Fruit fly (Drosophila melanogaster) whole organism, embryonic: ENCODE measurements around the gene Zn72D.

Source experiments
- Abd-B ChIP-seq: fragments of 200-800 bp; sonication (Bioruptor generic); optimal IDR thresholded peaks from 2 replicates; lab custom pipeline; 2018; ENCODE audit warnings: missing biosample characterization, mild to moderate bottlenecking, missing genetic modification characterization, moderate library complexity
- Ada2b ChIP-seq: fragments of 200-800 bp; sonication (Bioruptor generic); IDR thresholded peaks from 2 replicates; pipeline ENCODE4 v1.3.6; 2022; ENCODE audit warnings: missing biosample characterization, missing genetic modification characterization
- CG10209 ChIP-seq: fragments of 200-800 bp; sonication (Bioruptor generic); optimal IDR thresholded peaks from 3 replicates; lab custom pipeline; 2017; ENCODE audit warnings: missing biosample characterization, mild to moderate bottlenecking, missing genetic modification characterization, missing genetic modification reagents
- CG10543 ChIP-seq: fragments of 200-800 bp; sonication (Bioruptor generic); optimal IDR thresholded peaks from 3 replicates; lab custom pipeline; 2017; ENCODE audit warnings: missing biosample characterization, mild to moderate bottlenecking, missing genetic modification characterization, moderate library complexity
- CG10959 ChIP-seq: fragments of 200-800 bp; sonication (Bioruptor generic); IDR thresholded peaks from 2 replicates; pipeline ENCODE4 v1.3.6; 2022; ENCODE audit warnings: missing biosample characterization, missing genetic modification characterization
- CG11085 ChIP-seq: fragments of 200-800 bp; sonication (Bioruptor generic); IDR thresholded peaks from 2 replicates; pipeline ENCODE4 v1.3.6; 2022; ENCODE audit warnings: missing biosample characterization, missing genetic modification characterization
- CG1233 ChIP-seq: fragments of 200-800 bp; sonication (Bioruptor generic); optimal IDR thresholded peaks from 4 replicates; lab custom pipeline; 2018; ENCODE audit warnings: missing biosample characterization, mild to moderate bottlenecking, missing genetic modification characterization
- CG13296 ChIP-seq: fragments of 200-800 bp; sonication (Bioruptor generic); optimal IDR thresholded peaks from 3 replicates; lab custom pipeline; 2018; ENCODE audit warnings: missing biosample characterization, mild to moderate bottlenecking, missing genetic modification characterization
- CG13624 ChIP-seq: fragments of 200-800 bp; sonication (Bioruptor generic); optimal IDR thresholded peaks from 2 replicates; lab custom pipeline; 2016; ENCODE audit warnings: missing biosample characterization, missing genetic modification characterization
- CG13894 ChIP-seq: fragments of 200-800 bp; sonication (Bioruptor generic); optimal IDR thresholded peaks from 3 replicates; lab custom pipeline; 2018; ENCODE audit warnings: missing biosample characterization, mild to moderate bottlenecking, missing genetic modification characterization, moderate library complexity
- CG17359 ChIP-seq: fragments of 200-800 bp; sonication (Bioruptor generic); optimal IDR thresholded peaks from 3 replicates; lab custom pipeline; 2018; ENCODE audit warnings: missing biosample characterization, mild to moderate bottlenecking, missing genetic modification characterization, moderate library complexity
- CG17385 ChIP-seq: fragments of 200-800 bp; sonication (Bioruptor generic); optimal IDR thresholded peaks from 3 replicates; lab custom pipeline; 2018; ENCODE audit warnings: missing biosample characterization, mild to moderate bottlenecking, missing genetic modification characterization
- CG18599 ChIP-seq: fragments of 200-800 bp; sonication (Bioruptor generic); optimal IDR thresholded peaks from 3 replicates; lab custom pipeline; 2017; ENCODE audit warnings: missing biosample characterization, missing genetic modification characterization, mild to moderate bottlenecking, moderate library complexity, missing genetic modification reagents
- CG2120 ChIP-seq: fragments of 200-800 bp; sonication (Bioruptor generic); optimal IDR thresholded peaks from 3 replicates; lab custom pipeline; 2016; ENCODE audit warnings: missing biosample characterization, missing genetic modification characterization
- CG2678 ChIP-seq: fragments of 200-800 bp; sonication (Bioruptor generic); optimal IDR thresholded peaks from 3 replicates; lab custom pipeline; 2019; ENCODE audit warnings: missing biosample characterization, mild to moderate bottlenecking, missing genetic modification characterization, moderate library complexity
- CG2712 ChIP-seq: fragments of 200-800 bp; optimal IDR thresholded peaks from 3 replicates; lab custom pipeline; 2019; ENCODE audit warnings: missing biosample characterization, mild to moderate bottlenecking, missing genetic modification characterization, moderate library complexity
- CG2875 ChIP-seq: fragments of 200-800 bp; sonication (Bioruptor generic); optimal IDR thresholded peaks from 2 replicates; lab custom pipeline; 2017; ENCODE audit warnings: missing biosample characterization, mild to moderate bottlenecking, missing genetic modification characterization, missing genetic modification reagents
- CG31365 ChIP-seq: fragments of 200-800 bp; sonication (Bioruptor generic); optimal IDR thresholded peaks from 2 replicates; lab custom pipeline; 2018; ENCODE audit warnings: missing biosample characterization, mild to moderate bottlenecking, missing genetic modification characterization
- CG33213 ChIP-seq: fragments of 200-800 bp; sonication (Bioruptor generic); optimal IDR thresholded peaks from 3 replicates; lab custom pipeline; 2016; ENCODE audit warnings: missing biosample characterization, missing genetic modification characterization
- CG3847 ChIP-seq: fragments of 200-800 bp; sonication (Bioruptor generic); IDR thresholded peaks from 2 replicates; pipeline ENCODE4 v1.3.6; 2022; ENCODE audit warnings: missing biosample characterization, missing genetic modification characterization
- CG42726 ChIP-seq: fragments of 200-800 bp; sonication (Bioruptor generic); IDR thresholded peaks from 2 replicates; pipeline ENCODE4 v1.3.6; 2022; ENCODE audit warnings: missing biosample characterization, missing genetic modification characterization; ENCODE audit not compliant: partially characterized antibody
- CG6765 ChIP-seq: fragments of 200-800 bp; sonication (Bioruptor generic); optimal IDR thresholded peaks from 3 replicates; lab custom pipeline; 2017; ENCODE audit warnings: missing biosample characterization, mild to moderate bottlenecking, missing genetic modification characterization
- CG7786 ChIP-seq: fragments of 200-800 bp; sonication (Bioruptor generic); optimal IDR thresholded peaks from 2 replicates; lab custom pipeline; 2016; ENCODE audit warnings: missing biosample characterization, missing genetic modification characterization
- CG7963 ChIP-seq: fragments of 200-800 bp; sonication (Bioruptor generic); IDR thresholded peaks from 3 replicates; pipeline ENCODE4 v1.3.6; 2022; ENCODE audit warnings: missing biosample characterization, missing genetic modification characterization; ENCODE audit not compliant: partially characterized antibody
- Deaf1 ChIP-seq: fragments of 200-800 bp; optimal IDR thresholded peaks from 3 replicates; lab custom pipeline; 2019; ENCODE audit warnings: missing biosample characterization, mild to moderate bottlenecking, missing genetic modification characterization, moderate library complexity
- Dip3 ChIP-seq: fragments of 200-800 bp; sonication (Bioruptor generic); optimal IDR thresholded peaks from 3 replicates; lab custom pipeline; 2016; ENCODE audit warnings: missing biosample characterization, missing genetic modification characterization
- E2f2 ChIP-seq: fragments of 200-800 bp; sonication (Bioruptor generic); IDR thresholded peaks from 2 replicates; pipeline ENCODE4 v1.3.6; 2022; ENCODE audit warnings: missing biosample characterization, missing genetic modification characterization
- Fer2 ChIP-seq: fragments of 200-800 bp; sonication (Bioruptor generic); optimal IDR thresholded peaks from 2 replicates; lab custom pipeline; 2018; ENCODE audit warnings: missing biosample characterization, mild to moderate bottlenecking, missing genetic modification characterization, moderate library complexity
- HLH4C ChIP-seq: fragments of 200-800 bp; sonication (Bioruptor generic); IDR thresholded peaks from 3 replicates; pipeline ENCODE4 v1.3.6; 2022; ENCODE audit warnings: missing biosample characterization, missing genetic modification characterization; ENCODE audit not compliant: partially characterized antibody
- Hey ChIP-seq: fragments of 200-800 bp; sonication (Bioruptor generic); optimal IDR thresholded peaks from 3 replicates; lab custom pipeline; 2018; ENCODE audit warnings: missing biosample characterization, mild to moderate bottlenecking, missing genetic modification characterization
- Neu2 ChIP-seq: fragments of 200-800 bp; sonication (Bioruptor generic); optimal IDR thresholded peaks from 3 replicates; lab custom pipeline; 2016; ENCODE audit warnings: missing biosample characterization, missing genetic modification characterization, borderline replicate concordance
- Ptx1 ChIP-seq: fragments of 200-800 bp; sonication (Bioruptor generic); IDR thresholded peaks from 2 replicates; pipeline ENCODE4 v1.3.6; 2022; ENCODE audit warnings: missing biosample characterization, missing genetic modification characterization
- Sox100B ChIP-seq: fragments of 200-800 bp; sonication (Bioruptor generic); optimal IDR thresholded peaks from 3 replicates; lab custom pipeline; 2018; ENCODE audit warnings: missing biosample characterization, mild to moderate bottlenecking, missing genetic modification characterization
- Sox102F ChIP-seq: fragments of 200-800 bp; sonication (Bioruptor generic); optimal IDR thresholded peaks from 2 replicates; lab custom pipeline; 2018; ENCODE audit warnings: missing biosample characterization, mild to moderate bottlenecking, missing genetic modification characterization, moderate library complexity
- Vsx1 ChIP-seq: fragments of 200-800 bp; sonication (Bioruptor generic); optimal IDR thresholded peaks from 2 replicates; lab custom pipeline; 2017; ENCODE audit warnings: missing biosample characterization, mild to moderate bottlenecking, missing genetic modification characterization, missing genetic modification reagents
- bcd ChIP-seq: fragments of 200-800 bp; sonication (Bioruptor generic); optimal IDR thresholded peaks from 2 replicates; lab custom pipeline; 2017; ENCODE audit warnings: missing biosample characterization, mild to moderate bottlenecking, missing genetic modification characterization
- bigmax ChIP-seq: fragments of 200-800 bp; sonication (Bioruptor generic); optimal IDR thresholded peaks from 2 replicates; lab custom pipeline; 2018; ENCODE audit warnings: missing biosample characterization, mild to moderate bottlenecking, missing genetic modification characterization
- cas ChIP-seq: fragments of 200-800 bp; sonication (Bioruptor generic); IDR thresholded peaks from 2 replicates; pipeline ENCODE4 v1.3.6; 2022; ENCODE audit warnings: missing biosample characterization, missing genetic modification characterization
- chn ChIP-seq: fragments of 200-800 bp; sonication (Bioruptor generic); optimal IDR thresholded peaks from 2 replicates; lab custom pipeline; 2016; ENCODE audit warnings: missing biosample characterization, missing genetic modification characterization
- crc ChIP-seq: fragments of 200-800 bp; sonication (Bioruptor generic); optimal IDR thresholded peaks from 2 replicates; lab custom pipeline; 2016; ENCODE audit warnings: missing biosample characterization, missing genetic modification characterization
- croc ChIP-seq: fragments of 200-800 bp; sonication (Bioruptor generic); conservative IDR thresholded peaks from 3 replicates; pipeline ENCODE4 v1.3.6; 2022; ENCODE audit warnings: missing biosample characterization, missing genetic modification characterization
- dmrt99B ChIP-seq: fragments of 200-800 bp; sonication (Bioruptor generic); optimal IDR thresholded peaks from 2 replicates; lab custom pipeline; 2018; ENCODE audit warnings: missing biosample characterization, mild to moderate bottlenecking, missing genetic modification characterization, moderate library complexity
- gem ChIP-seq: fragments of 200-800 bp; sonication (Bioruptor generic); optimal IDR thresholded peaks from 2 replicates; lab custom pipeline; 2019; ENCODE audit warnings: missing biosample characterization, mild to moderate bottlenecking, missing genetic modification characterization, moderate library complexity
- hkb ChIP-seq, 2 experiments: fragments of 200-800 bp in 1 of 2; fragments of >200 bp in 1 of 2; sonication (Bioruptor generic) in 1 of 2; IDR thresholded peaks in 1 of 2; optimal IDR thresholded peaks in 1 of 2; 2 replicates each; pipeline versions ENCODE4 v1.3.6 to Lab custom; 2017 to 2022; ENCODE audit warnings: missing biosample characterization in 1 of 2, missing genetic modification characterization in 1 of 2
- ind ChIP-seq: fragments of 200-800 bp; sonication (Bioruptor generic); optimal IDR thresholded peaks from 3 replicates; lab custom pipeline; 2016; ENCODE audit warnings: missing biosample characterization, missing genetic modification characterization
- oc ChIP-seq: fragments of 200-800 bp; sonication (Bioruptor generic); optimal IDR thresholded peaks from 2 replicates; lab custom pipeline; 2018; ENCODE audit warnings: missing biosample characterization, mild to moderate bottlenecking, missing genetic modification characterization, moderate library complexity
- rib ChIP-seq: fragments of 200-800 bp; sonication (Bioruptor generic); IDR thresholded peaks from 2 replicates; pipeline ENCODE4 v1.3.6; 2022; ENCODE audit warnings: missing biosample characterization, missing genetic modification characterization
- slp2 ChIP-seq: fragments of 200-800 bp; sonication (Bioruptor generic); optimal IDR thresholded peaks from 2 replicates; lab custom pipeline; 2016; ENCODE audit warnings: missing biosample characterization, missing genetic modification characterization
- tin ChIP-seq: fragments of 200-800 bp; sonication (Bioruptor generic); optimal IDR thresholded peaks from 3 replicates; lab custom pipeline; 2016; ENCODE audit warnings: missing biosample characterization, missing genetic modification characterization
- vvl ChIP-seq: fragments of 200-800 bp; sonication (Bioruptor generic); IDR thresholded peaks from 2 replicates; pipeline ENCODE4 v1.3.6; 2022; ENCODE audit warnings: missing biosample characterization, missing genetic modification characterization

Zn72D gene

dm6 chr3L:16146539-16146934, 34.1 kb upstream of the Zn72D start (continued):
- TF ChIP-seq oc (tag; lab: Kevin White, UChicago) = no peak
- no peak for TF ChIP-seq Dip3 (GFP tag; lab: Kevin White, UChicago)
- peak; percentile 21 for TF ChIP-seq CG17385 (GFP tag; lab: Kevin White, UChicago)
- TF ChIP-seq cas = 0 out of 2 replicates have a peak, but pooled peaks have one; percentile 43
- no peak for TF ChIP-seq hkb (optimal IDR thresholded peaks at IDR 0.05; lab: Kevin White, UChicago)
- no peak for TF ChIP-seq hkb (GFP tag; IDR thresholded peaks at IDR 0.05; lab: Robert Waterston, UW)
- TF ChIP-seq dmrt99B = peak; percentile 39
- TF ChIP-seq CG7786 = no peak
- TF ChIP-seq rib (GFP tag; lab: Robert Waterston, UW) = no peak
- no peak for TF ChIP-seq CG42726 (GFP tag; lab: Robert Waterston, UW)
- TF ChIP-seq chn = no peak
- no peak for TF ChIP-seq HLH4C (GFP tag; lab: Robert Waterston, UW)
- no peak for TF ChIP-seq CG33213 (GFP tag; lab: Kevin White, UChicago)
- no peak for TF ChIP-seq slp2 (GFP tag; lab: Kevin White, UChicago)
- TF ChIP-seq E2f2 (GFP tag; lab: Robert Waterston, UW) = no peak
- peak; percentile 54 for TF ChIP-seq ind (GFP tag; lab: Kevin White, UChicago)
- TF ChIP-seq CG10209 (GFP tag; lab: Kevin White, UChicago) = peak; percentile 29
- TF ChIP-seq crc (GFP tag; lab: Kevin White, UChicago) = no peak
- TF ChIP-seq CG7963 (GFP tag; lab: Robert Waterston, UW) = no peak
- TF ChIP-seq CG17359 = peak; percentile 18
- peak; percentile 30 for TF ChIP-seq CG1233
- TF ChIP-seq Fer2 (tag; lab: Kevin White, UChicago) = peak; percentile 19
- peak; percentile 31 for TF ChIP-seq CG18599 (GFP tag; lab: Kevin White, UChicago)
- peak; percentile 45 for TF ChIP-seq CG13894
- TF ChIP-seq CG2875 (GFP tag; lab: Kevin White, UChicago) = no peak
- TF ChIP-seq CG13624 (GFP tag; lab: Kevin White, UChicago) = peak; percentile 28
- TF ChIP-seq CG2712 = peak; percentile 43
- 0 out of 2 replicates have a peak, but pooled peaks have one; percentile 26 for TF ChIP-seq CG3847 (GFP tag; lab: Robert Waterston, UW)
- TF ChIP-seq Neu2 (GFP tag; lab: Kevin White, UChicago) = no peak
- TF ChIP-seq bigmax = no peak
- no peak for TF ChIP-seq CG31365 (tag; lab: Kevin White, UChicago)
- peak; percentile 49 for TF ChIP-seq bcd (GFP tag; lab: Kevin White, UChicago)
- TF ChIP-seq CG2678 (tag; lab: Kevin White, UChicago) = peak; percentile 77
- TF ChIP-seq vvl = no peak
- TF ChIP-seq gem (tag; lab: Kevin White, UChicago) = peak; percentile 65
- peak; percentile 3 for TF ChIP-seq Abd-B (GFP tag; lab: Kevin White, UChicago)
- TF ChIP-seq Hey = no peak
- TF ChIP-seq Sox100B (GFP tag; lab: Kevin White, UChicago) = peak; percentile 2
- no peak for TF ChIP-seq CG10959 (GFP tag; lab: Robert Waterston, UW)
- TF ChIP-seq croc = no peak
- no peak for TF ChIP-seq tin (GFP tag; lab: Kevin White, UChicago)
- peak; percentile 70 for TF ChIP-seq CG10543 (GFP tag; lab: Kevin White, UChicago)
- peak; percentile 71 for TF ChIP-seq CG2120 (GFP tag; lab: Kevin White, UChicago)
- peak; percentile 31; the same call in 1 of the 2 replicates for TF ChIP-seq Ada2b (GFP tag; lab: Robert Waterston, UW)
- peak; percentile 33 for TF ChIP-seq CG6765 (GFP tag; lab: Kevin White, UChicago)
- TF ChIP-seq CG11085 (GFP tag; lab: Robert Waterston, UW) = no peak
- peak; percentile 1 for TF ChIP-seq Deaf1
- TF ChIP-seq Vsx1 (GFP tag; lab: Kevin White, UChicago) = peak; percentile 27
- peak; percentile 34 for TF ChIP-seq CG13296 (GFP tag; lab: Kevin White, UChicago)
- TF ChIP-seq Ptx1 = peak; percentile 63; the same call in 1 of the 2 replicates
- no peak for TF ChIP-seq Sox102F (GFP tag; lab: Kevin White, UChicago)
